Worm (Caenorhabditis elegans) whole organism, L3 larva: Measurements from ENCODE around the gene F16G10.9.

Source experiments
- R02D3.7 ChIP-seq: fragments of 150-350 bp; optimal IDR thresholded peaks from 2 replicates; lab custom pipeline; 2014; ENCODE audit warnings: missing biosample characterization, missing genetic modification characterization
- ceh-16 ChIP-seq: sonication (generic microtip); optimal IDR thresholded peaks from 2 replicates; lab custom pipeline; 2017; ENCODE audit warnings: missing biosample characterization, missing genetic modification characterization
- pqm-1 ChIP-seq: fragments of 150-350 bp; optimal IDR thresholded peaks from 2 replicates; lab custom pipeline; 2017; ENCODE audit warnings: missing biosample characterization, missing genetic modification characterization, inconsistent platforms
- snpc-4 ChIP-seq: fragments of 150-350 bp; optimal IDR thresholded peaks from 2 replicates; lab custom pipeline; 2014; ENCODE audit warnings: missing biosample characterization, missing genetic modification characterization
- tbx-2 ChIP-seq: sonication (generic microtip); optimal IDR thresholded peaks from 2 replicates; lab custom pipeline; 2016; ENCODE audit warnings: mild to moderate bottlenecking, missing genetic modification characterization, missing compliant biosample characterization
- unc-62 ChIP-seq: fragments of 150-350 bp; sonication (generic microtip); optimal IDR thresholded peaks from 4 replicates; lab custom pipeline; 2014; ENCODE audit warnings: missing biosample characterization, missing genetic modification reagents, missing genetic modification characterization
- ztf-4 ChIP-seq: fragments of 150-350 bp; optimal IDR thresholded peaks from 2 replicates; lab custom pipeline; 2014; ENCODE audit warnings: missing biosample characterization, missing genetic modification characterization

DNA sequence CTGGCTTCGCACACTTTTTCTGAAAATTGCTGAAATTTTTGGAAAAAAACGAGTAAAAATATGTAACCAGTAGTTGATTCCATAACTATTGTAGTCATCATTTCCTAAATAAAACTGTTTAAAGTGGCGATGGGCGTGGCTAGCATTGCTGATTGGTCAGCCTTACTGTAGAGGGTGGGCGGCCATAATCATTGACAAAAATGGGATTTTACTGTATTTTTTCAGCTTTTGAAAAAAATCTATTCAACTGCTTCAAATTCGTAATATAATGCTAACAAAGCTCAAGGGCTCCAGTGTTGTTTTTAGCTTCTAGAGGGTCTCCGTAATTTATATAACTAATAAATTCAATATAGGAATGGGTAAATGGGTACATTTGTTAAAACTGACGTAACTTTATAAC, 5.2 kb downstream of the F16G10.9 start, which contains the start of gene F16G10.7:
- TF ChIP-seq ceh-16, result no peak
- TF ChIP-seq tbx-2 (tag; lab: Kevin White, UChicago), result no peak
- no peak for TF ChIP-seq snpc-4
- no peak for TF ChIP-seq R02D3.7 (tag; lab: Kevin White, UChicago)
- no peak for TF ChIP-seq pqm-1 (tag; lab: Kevin White, UChicago)
- no peak for TF ChIP-seq unc-62
- no peak for TF ChIP-seq ztf-4
